Worm (Caenorhabditis elegans): ENCODE data around the gene col-3.

- TF ChIP-seq ama-1 (optimal IDR thresholded peaks at IDR 0.05): no peak
- no peak for TF ChIP-seq ceh-36 (tag; optimal IDR thresholded peaks at IDR 0.05)
- no peak for TF ChIP-seq hmg-4 (GFP tag; optimal IDR thresholded peaks at IDR 0.05)
- no peak for TF ChIP-seq scrt-1 (GFP tag; IDR thresholded peaks at IDR 0.05)
- TF ChIP-seq flt-1 (GFP tag; IDR thresholded peaks at IDR 0.05): no peak
- no peak for TF ChIP-seq aly-1 (tag; optimal IDR thresholded peaks at IDR 0.05)
- no peak for TF ChIP-seq sea-1 (GFP tag; conservative IDR thresholded peaks at IDR 0.05)
These were observed 43.0 kb downstream of the col-3 start for ce11 chrIV:8867562-8867961.
